Worm (Caenorhabditis elegans) whole organism, L4 larva: ENCODE results near the gene Y105C5A.15.

Experiments
- T20F7.1 ChIP-seq: fragments of 200-800 bp; sonication (Bioruptor generic); optimal IDR thresholded peaks from 2 replicates; lab custom pipeline; 2018; ENCODE audit warnings: mild to moderate bottlenecking, missing genetic modification characterization, missing compliant biosample characterization
- T26A8.4 ChIP-seq: fragments of 200-800 bp; sonication (Bioruptor generic); IDR thresholded peaks from 2 replicates; pipeline ENCODE4 v1.3.6; 2022; ENCODE audit warnings: missing genetic modification characterization, missing compliant biosample characterization
- aha-1 ChIP-seq: fragments of 150-350 bp; peaks from one replicate; lab custom pipeline; 2014; ENCODE audit warnings: missing biosample characterization, missing genetic modification characterization
- arid-1 ChIP-seq: fragments of 200-800 bp; sonication (Bioruptor generic); conservative IDR thresholded peaks from 2 replicates; pipeline ENCODE4 v1.3.6; 2022; ENCODE audit warnings: missing genetic modification reagents, missing genetic modification characterization, missing compliant biosample characterization
- ces-1 ChIP-seq: fragments of 150-350 bp; sonication (generic microtip); optimal IDR thresholded peaks from 4 replicates; lab custom pipeline; 2014; ENCODE audit warnings: missing biosample characterization, missing genetic modification reagents, missing genetic modification characterization
- ctbp-1 ChIP-seq: fragments of 200-800 bp; sonication (Bioruptor generic); IDR thresholded peaks from 2 replicates; pipeline ENCODE4 v1.3.6; 2022; ENCODE audit warnings: missing genetic modification reagents, missing genetic modification characterization, missing compliant biosample characterization
- daf-16 ChIP-seq, 3 experiments: sonication (generic microtip); optimal IDR thresholded peaks; 2 replicates each; lab custom pipeline; 2016 to 2017; ENCODE audit warnings: missing genetic modification characterization in 3 of 3, missing genetic modification reagents in 3 of 3, mild to moderate bottlenecking in 2 of 3, missing compliant biosample characterization in 2 of 3, missing biosample characterization in 1 of 3, moderate library complexity in 1 of 3
- daf-19 ChIP-seq: fragments of 200-800 bp; sonication (Bioruptor generic); conservative IDR thresholded peaks from 2 replicates; pipeline ENCODE4 v1.3.6; 2022; ENCODE audit warnings: missing genetic modification characterization, missing compliant biosample characterization
- dpl-1 ChIP-seq: fragments of 150-350 bp; optimal IDR thresholded peaks from 2 replicates; lab custom pipeline; 2014; ENCODE audit warnings: missing biosample characterization, missing genetic modification reagents, missing genetic modification characterization
- dve-1 ChIP-seq: sonication (generic microtip); optimal IDR thresholded peaks from 2 replicates; lab custom pipeline; 2017; ENCODE audit warnings: antibody characterized with exemption, mild to moderate bottlenecking, missing genetic modification characterization, missing compliant biosample characterization; ENCODE audit not compliant: insufficient read depth
- egl-43 ChIP-seq: fragments of 200-800 bp; sonication (Bioruptor generic); IDR thresholded peaks from 2 replicates; pipeline ENCODE4 v1.3.6; 2022; ENCODE audit warnings: missing genetic modification reagents, missing genetic modification characterization, missing compliant biosample characterization
- fkh-10 ChIP-seq: fragments of 150-350 bp; optimal IDR thresholded peaks from 2 replicates; lab custom pipeline; 2014; ENCODE audit warnings: missing biosample characterization, missing genetic modification reagents, missing genetic modification characterization
- gei-8 ChIP-seq: fragments of 200-800 bp; sonication (Bioruptor generic); optimal IDR thresholded peaks from 2 replicates; lab custom pipeline; 2018; ENCODE audit warnings: mild to moderate bottlenecking, missing genetic modification characterization, missing compliant biosample characterization
- hif-1 ChIP-seq, 2 experiments: sonication (generic microtip); optimal IDR thresholded peaks; 2 replicates each; lab custom pipeline; 2016 to 2017; ENCODE audit warnings: missing compliant biosample characterization in 2 of 2, missing genetic modification characterization in 2 of 2, missing genetic modification reagents in 2 of 2, missing genotype in 2 of 2, mild to moderate bottlenecking in 1 of 2
- hlh-11 ChIP-seq: fragments of 200-800 bp; sonication (Bioruptor generic); optimal IDR thresholded peaks from 2 replicates; lab custom pipeline; 2018; ENCODE audit warnings: mild to moderate bottlenecking, missing genetic modification characterization, missing compliant biosample characterization
- hlh-30 ChIP-seq: sonication (generic microtip); optimal IDR thresholded peaks from 2 replicates; lab custom pipeline; 2017; ENCODE audit warnings: antibody characterized with exemption, mild to moderate bottlenecking, missing genetic modification characterization, missing compliant biosample characterization; ENCODE audit not compliant: insufficient read depth
- hmg-1.1 ChIP-seq: fragments of 200-800 bp; sonication (Bioruptor generic); IDR thresholded peaks from 2 replicates; pipeline ENCODE4 v1.3.6; 2022; ENCODE audit warnings: missing genetic modification reagents, missing genetic modification characterization, missing compliant biosample characterization
- jun-1 ChIP-seq: fragments of 150-350 bp; optimal IDR thresholded peaks from 2 replicates; lab custom pipeline; 2014; ENCODE audit warnings: missing biosample characterization, missing genetic modification reagents, missing genetic modification characterization
- lin-1 ChIP-seq: fragments of 200-800 bp; sonication (Bioruptor generic); IDR thresholded peaks from 2 replicates; pipeline ENCODE4 v1.3.6; 2022; ENCODE audit warnings: missing genetic modification reagents, missing genetic modification characterization, missing compliant biosample characterization
- lin-13 ChIP-seq: fragments of 150-350 bp; optimal IDR thresholded peaks from 2 replicates; lab custom pipeline; 2014; ENCODE audit warnings: missing biosample characterization, missing genetic modification reagents, missing genetic modification characterization
- lin-29 ChIP-seq: fragments of 200-800 bp; sonication (Bioruptor generic); IDR thresholded peaks from 2 replicates; pipeline ENCODE4 v1.3.6; 2022; ENCODE audit warnings: missing genetic modification reagents, missing genetic modification characterization, missing compliant biosample characterization
- lin-38 ChIP-seq: fragments of 200-800 bp; sonication (Bioruptor generic); IDR thresholded peaks from 2 replicates; pipeline ENCODE4 v1.3.6; 2022; ENCODE audit warnings: missing genetic modification reagents, missing genetic modification characterization, missing compliant biosample characterization
- lsy-2 ChIP-seq, 2 experiments: fragments of 150-350 bp in 1 of 2; sonication (generic microtip) in 1 of 2; optimal IDR thresholded peaks; 2 replicates each; lab custom pipeline; 2014 to 2017; ENCODE audit warnings: missing biosample characterization in 2 of 2, missing genetic modification characterization in 2 of 2
- mdl-1 ChIP-seq, 2 experiments: fragments of 150-350 bp in 1 of 2; sonication (generic microtip) in 1 of 2; optimal IDR thresholded peaks; 2 replicates each; lab custom pipeline; 2014 to 2017; ENCODE audit warnings: missing biosample characterization in 2 of 2, missing genetic modification characterization in 2 of 2
- mdt-29 ChIP-seq: fragments of 200-800 bp; sonication (Bioruptor generic); IDR thresholded peaks from 2 replicates; pipeline ENCODE4 v1.3.6; 2022; ENCODE audit warnings: missing genetic modification reagents, missing genetic modification characterization, missing compliant biosample characterization
- mxl-3 ChIP-seq: fragments of 200-800 bp; sonication (Bioruptor generic); optimal IDR thresholded peaks from 2 replicates; lab custom pipeline; 2018; ENCODE audit warnings: mild to moderate bottlenecking, missing genetic modification characterization, missing compliant biosample characterization
- nhr-102 ChIP-seq: sonication (generic microtip); optimal IDR thresholded peaks from 2 replicates; lab custom pipeline; 2016; ENCODE audit warnings: mild to moderate bottlenecking, missing genetic modification characterization, moderate library complexity, missing compliant biosample characterization
- nhr-11 ChIP-seq: fragments of 150-350 bp; optimal IDR thresholded peaks from 2 replicates; lab custom pipeline; 2014; ENCODE audit warnings: missing biosample characterization, missing genetic modification characterization
- nhr-28 ChIP-seq: fragments of 150-350 bp; optimal IDR thresholded peaks from 2 replicates; lab custom pipeline; 2014; ENCODE audit warnings: missing biosample characterization, missing genetic modification characterization
- nhr-42 ChIP-seq: fragments of 200-800 bp; sonication (Bioruptor generic); IDR thresholded peaks from 2 replicates; pipeline ENCODE4 v1.3.6; 2022; ENCODE audit warnings: missing genetic modification characterization, missing compliant biosample characterization
- nhr-77 ChIP-seq: fragments of 150-350 bp; optimal IDR thresholded peaks from 2 replicates; lab custom pipeline; 2014; ENCODE audit warnings: missing biosample characterization, missing genetic modification characterization
- pha-4 ChIP-seq, 2 experiments: fragments of 150-350 bp in 1 of 2; fragments of 200-800 bp in 1 of 2; sonication (Bioruptor generic) in 1 of 2; IDR thresholded peaks in 1 of 2; optimal IDR thresholded peaks in 1 of 2; 2 replicates each; pipeline versions ENCODE4 v1.3.6 to Lab custom; 2014 to 2022; ENCODE audit warnings: missing genetic modification characterization in 2 of 2, missing genetic modification reagents in 2 of 2, missing biosample characterization in 1 of 2, missing compliant biosample characterization in 1 of 2
- php-3 ChIP-seq: fragments of 200-800 bp; sonication (Bioruptor generic); IDR thresholded peaks from 2 replicates; pipeline ENCODE4 v1.3.6; 2022; ENCODE audit warnings: missing genetic modification reagents, missing genetic modification characterization, missing compliant biosample characterization
- rbr-2 ChIP-seq: sonication (generic microtip); optimal IDR thresholded peaks from 2 replicates; lab custom pipeline; 2016; ENCODE audit warnings: missing genotype, missing genetic modification characterization, missing compliant biosample characterization
- tra-1 ChIP-seq: fragments of 200-800 bp; sonication (Bioruptor generic); IDR thresholded peaks from 2 replicates; pipeline ENCODE4 v1.3.6; 2022; ENCODE audit warnings: missing genetic modification reagents, missing genetic modification characterization, missing compliant biosample characterization
- zag-1 ChIP-seq: fragments of 150-350 bp; optimal IDR thresholded peaks from 2 replicates; lab custom pipeline; 2014; ENCODE audit warnings: missing biosample characterization, missing genetic modification characterization
- zfp-2 ChIP-seq: sonication (generic microtip); optimal IDR thresholded peaks from 2 replicates; lab custom pipeline; 2016; ENCODE audit warnings: mild to moderate bottlenecking, missing genetic modification characterization, missing compliant biosample characterization
- zfp-3 ChIP-seq: fragments of 200-800 bp; sonication (Bioruptor generic); conservative IDR thresholded peaks from 2 replicates; pipeline ENCODE4 v1.3.6; 2022; ENCODE audit warnings: missing genetic modification reagents, missing genetic modification characterization, missing compliant biosample characterization
- zip-2 ChIP-seq: fragments of 150-350 bp; optimal IDR thresholded peaks from 2 replicates; lab custom pipeline; 2014; ENCODE audit warnings: missing biosample characterization, missing genetic modification characterization
- ztf-7 ChIP-seq: fragments of 150-350 bp; optimal IDR thresholded peaks from 2 replicates; lab custom pipeline; 2014; ENCODE audit warnings: missing biosample characterization, missing genetic modification characterization

The Y105C5A.15 gene

DNA sequence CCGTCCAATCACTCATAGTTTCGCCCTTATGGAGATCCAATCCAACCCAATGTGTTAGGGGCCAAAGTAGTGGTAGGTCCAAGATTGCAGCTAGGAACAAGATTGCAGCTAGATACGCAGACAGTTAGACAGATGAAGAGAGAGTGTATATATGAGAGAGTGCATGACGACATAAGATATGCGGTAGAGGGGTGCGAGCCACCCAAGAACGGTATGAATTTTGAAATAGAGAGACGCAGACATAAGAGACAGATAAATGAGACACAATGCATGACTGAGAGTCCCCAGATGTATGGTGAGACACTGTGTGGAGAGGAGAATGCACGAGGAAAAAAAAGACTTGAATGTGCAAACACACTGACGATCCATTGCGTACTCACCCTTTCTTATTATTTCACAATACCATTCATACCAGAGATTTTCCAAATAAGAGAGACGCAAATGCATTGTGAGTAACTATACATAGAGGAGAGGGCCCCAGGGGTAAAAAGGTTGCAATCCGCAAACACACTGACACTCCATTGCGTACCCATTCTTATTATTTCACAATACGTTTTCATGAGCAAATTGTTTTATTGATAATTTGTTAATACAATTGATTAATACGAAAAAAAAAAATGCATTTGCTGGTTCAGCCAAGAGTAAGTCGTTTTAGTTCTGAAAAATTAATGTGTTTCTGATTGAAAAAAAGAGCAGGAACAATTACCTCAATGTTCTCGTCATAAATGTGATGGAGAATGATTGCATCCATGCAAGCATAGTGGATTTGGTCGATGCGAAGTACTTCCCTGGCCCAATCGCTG is 42.4 kb upstream of the Y105C5A.15 start, which contains the start of the genes Y105C5A.1268 and Y105C5A.1272 (continued):
- TF ChIP-seq ztf-7 (tag; lab: Kevin White, UChicago) (peak; percentile 64), nhr-77 (tag; lab: Kevin White, UChicago) (peak; percentile 71), egl-43 (GFP tag; lab: Robert Waterston, UW) (peak; percentile 77), daf-16 (GFP tag; optimal IDR thresholded peaks at IDR 0.05; lab: Kevin White, UChicago) (peak in 1 of 2 experiments; percentile 12), daf-16 (tag; optimal IDR thresholded peaks at IDR 0.05; lab: Kevin White, UChicago) (peak; percentile 82), hif-1 (tag; optimal IDR thresholded peaks at IDR 0.05; lab: Kevin White, UChicago) (peak in 1 of 2 experiments; percentile 64), hlh-30 (tag; lab: Kevin White, UChicago) (peak; percentile 93), lin-38 (GFP tag; lab: Robert Waterston, UW) (peak; percentile 79), nhr-11 (tag; lab: Kevin White, UChicago) (peak; percentile 38), nhr-102 (peak; percentile 83), pha-4 (GFP tag; IDR thresholded peaks at IDR 0.05; lab: Robert Waterston, UW) (peak; percentile 72), pha-4 (tag; optimal IDR thresholded peaks at IDR 0.05; lab: Kevin White, UChicago) (peak; percentile 36), jun-1 (tag; lab: Kevin White, UChicago) (peak; percentile 64), dpl-1 (peak; percentile 66), rbr-2 (tag; lab: Kevin White, UChicago) (peak; percentile 92), hmg-1.1 (GFP tag; lab: Robert Waterston, UW) (peak; percentile 98), mxl-3 (GFP tag; lab: Kevin White, UChicago) (peak; percentile 61), arid-1 (peak; percentile 73), lin-1 (GFP tag; lab: Robert Waterston, UW) (peak; percentile 40; the same call in 1 of the 2 replicates), daf-19 (GFP tag; lab: Robert Waterston, UW) (peak; percentile 81; the same call in 1 of the 2 replicates), ctbp-1 (GFP tag; lab: Robert Waterston, UW) (peak; percentile 90), nhr-42 (GFP tag; lab: Robert Waterston, UW) (peak; percentile 60; the same call in 1 of the 2 replicates), zag-1 (tag; lab: Kevin White, UChicago) (peak; percentile 34), tra-1 (GFP tag; lab: Robert Waterston, UW) (0 out of 2 replicates have a peak, but pooled peaks have one; percentile 21), zfp-2 (tag; lab: Kevin White, UChicago) (peak; percentile 28), gei-8 (peak; percentile 19), T26A8.4 (GFP tag; lab: Robert Waterston, UW) (peak; percentile 78), zip-2 (tag; lab: Kevin White, UChicago) (peak; percentile 76), lin-29 (GFP tag; lab: Robert Waterston, UW) (peak; percentile 54; the same call in 1 of the 2 replicates), aha-1 (tag; lab: Kevin White, UChicago) (peak; percentile 99), nhr-28 (peak; percentile 68), T20F7.1 (GFP tag; lab: Kevin White, UChicago) (peak; percentile 82), hlh-11 (tag; lab: Kevin White, UChicago) (peak; percentile 88), zfp-3 (GFP tag; lab: Robert Waterston, UW) (0 out of 2 replicates have a peak, but pooled peaks have one; percentile 51), lsy-2 (tag; optimal IDR thresholded peaks at IDR 0.05; lab: Kevin White, UChicago) (peak; percentile 83 to 92), php-3 (peak; percentile 70; the same call in 1 of the 2 replicates), dve-1 (tag; lab: Kevin White, UChicago) (peak; percentile 85), ces-1 (GFP tag; lab: Kevin White, UChicago) (peak; percentile 55), fkh-10 (peak; percentile 56), mdl-1 (tag; optimal IDR thresholded peaks at IDR 0.05; lab: Kevin White, UChicago) (peak; percentile 47 to 74), mdt-29 (GFP tag; lab: Robert Waterston, UW) (0 out of 2 replicates have a peak, but pooled peaks have one; percentile 20), lin-13 (GFP tag; lab: Kevin White, UChicago) (peak; percentile 57)
- TF ChIP-seq, all 104 proteins: peak for 56; not testable (repeated sequence) for 48
